Worm (Caenorhabditis elegans): ENCODE measurements around the gene cdr-2.

ce11 chrV:12405929-12406328, 9.6 kb downstream of the cdr-2 start, which contains the start of gene K01D12.10:
- TF ChIP-seq snpc-1.1 (tag; optimal IDR thresholded peaks at IDR 0.05; ENCODE audit: insufficient read depth) (no peak), rcor-1 (GFP tag; IDR thresholded peaks at IDR 0.05) (no peak), akir-1 (GFP tag; optimal IDR thresholded peaks at IDR 0.05) (no peak), lag-1 (GFP tag; IDR thresholded peaks at IDR 0.05) (no peak), Y67H2A.10 (GFP tag; conservative IDR thresholded peaks at IDR 0.05) (no peak), cebp-2 (GFP tag; IDR thresholded peaks at IDR 0.05) (no peak), pha-4 (tag; optimal IDR thresholded peaks at IDR 0.05) (no peak), sptf-2 (GFP tag; optimal IDR thresholded peaks at IDR 0.05) (no peak), snpc-4 (GFP tag; optimal IDR thresholded peaks at IDR 0.05) (no peak), snpc-4 (tag; optimal IDR thresholded peaks at IDR 0.05) (no peak), ccch-3 (GFP tag; optimal IDR thresholded peaks at IDR 0.05) (no peak), B0336.3 (GFP tag; IDR thresholded peaks at IDR 0.05) (no peak), F23B12.7 (tag; optimal IDR thresholded peaks at IDR 0.05; ENCODE audit: insufficient read depth) (no peak), F33H1.4 (GFP tag; IDR thresholded peaks at IDR 0.05) (no peak)
